Fruit fly (Drosophila melanogaster) whole organism, prepupa: ENCODE data around the gene frma.

Experiments used
- CG10631 ChIP-seq: fragments of 200-800 bp; sonication (Bioruptor generic); optimal IDR thresholded peaks from 2 replicates; lab custom pipeline; 2016; ENCODE audit warnings: missing biosample characterization, missing genetic modification characterization
- CG10669 ChIP-seq: fragments of 200-800 bp; sonication (Bioruptor generic); optimal IDR thresholded peaks from 3 replicates; lab custom pipeline; 2018; ENCODE audit warnings: missing biosample characterization, mild to moderate bottlenecking, missing genetic modification characterization, moderate library complexity
- CG11902 ChIP-seq: fragments of 200-800 bp; sonication (Bioruptor generic); optimal IDR thresholded peaks from 3 replicates; lab custom pipeline; 2016; ENCODE audit warnings: missing biosample characterization, missing genetic modification characterization
- CG15336 ChIP-seq: fragments of 200-800 bp; sonication (Bioruptor generic); IDR thresholded peaks from 2 replicates; pipeline ENCODE4 v1.3.6; 2022; ENCODE audit warnings: missing biosample characterization, missing genetic modification characterization
- CG16779 ChIP-seq: fragments of 200-800 bp; sonication (Bioruptor generic); optimal IDR thresholded peaks from 3 replicates; lab custom pipeline; 2017; ENCODE audit warnings: missing biosample characterization, mild to moderate bottlenecking, missing genetic modification characterization
- CG3032 ChIP-seq: fragments of 200-800 bp; optimal IDR thresholded peaks from 2 replicates; lab custom pipeline; 2019; ENCODE audit warnings: missing biosample characterization, mild to moderate bottlenecking, missing genetic modification characterization, moderate library complexity
- CG32006 ChIP-seq: fragments of 200-800 bp; sonication (Bioruptor generic); optimal IDR thresholded peaks from 3 replicates; lab custom pipeline; 2017; ENCODE audit warnings: missing biosample characterization, mild to moderate bottlenecking, missing genetic modification characterization
- CG3919 ChIP-seq: fragments of 200-800 bp; sonication (Bioruptor generic); optimal IDR thresholded peaks from 3 replicates; lab custom pipeline; 2016; ENCODE audit warnings: missing biosample characterization, missing genetic modification characterization
- CG6163 ChIP-seq: fragments of 200-800 bp; sonication (Bioruptor generic); IDR thresholded peaks from 3 replicates; pipeline ENCODE4 v1.3.6; 2022; ENCODE audit warnings: missing biosample characterization, missing genetic modification characterization
- CG6808 ChIP-seq: fragments of 200-800 bp; sonication (Bioruptor generic); optimal IDR thresholded peaks from 3 replicates; lab custom pipeline; 2017; ENCODE audit warnings: missing biosample characterization, missing genetic modification characterization, mild to moderate bottlenecking, moderate library complexity, missing genetic modification reagents
- CG6854 ChIP-seq: fragments of 200-800 bp; sonication (Bioruptor generic); optimal IDR thresholded peaks from 2 replicates; lab custom pipeline; 2017; ENCODE audit warnings: missing biosample characterization, mild to moderate bottlenecking, missing genetic modification characterization
- CG8119 ChIP-seq: fragments of 200-800 bp; sonication (Bioruptor generic); IDR thresholded peaks from 3 replicates; pipeline ENCODE4 v1.3.6; 2022; ENCODE audit warnings: missing biosample characterization, missing genetic modification characterization
- CG8319 ChIP-seq: fragments of 200-800 bp; sonication (Bioruptor generic); optimal IDR thresholded peaks from 3 replicates; lab custom pipeline; 2016; ENCODE audit warnings: missing biosample characterization, missing genetic modification characterization
- CG8632 ChIP-seq: fragments of 200-800 bp; sonication (Bioruptor generic); optimal IDR thresholded peaks from 3 replicates; lab custom pipeline; 2016; ENCODE audit warnings: missing biosample characterization, missing genetic modification characterization
- Eip75B ChIP-seq: fragments of 200-800 bp; sonication (Bioruptor generic); optimal IDR thresholded peaks from 3 replicates; lab custom pipeline; 2016; ENCODE audit warnings: missing biosample characterization, missing genetic modification characterization
- Eip78C ChIP-seq: fragments of 200-800 bp; sonication (Bioruptor generic); peaks from one replicate; lab custom pipeline; 2016; ENCODE audit warnings: missing biosample characterization, missing genetic modification characterization
- Eip93F ChIP-seq: fragments of 200-800 bp; sonication (Bioruptor generic); optimal IDR thresholded peaks from 2 replicates; lab custom pipeline; 2016; ENCODE audit warnings: missing biosample characterization, mild to moderate bottlenecking, missing genetic modification characterization
- Ets21C ChIP-seq: fragments of 200-800 bp; sonication (Bioruptor generic); optimal IDR thresholded peaks from 3 replicates; lab custom pipeline; 2016; ENCODE audit warnings: missing biosample characterization, missing genetic modification characterization
- Ets96B ChIP-seq: fragments of 200-800 bp; optimal IDR thresholded peaks from 2 replicates; lab custom pipeline; 2019; ENCODE audit warnings: missing biosample characterization, mild to moderate bottlenecking, missing genetic modification characterization, moderate library complexity
- Gug ChIP-seq: fragments of 200-800 bp; sonication (Bioruptor generic); IDR thresholded peaks from 2 replicates; pipeline ENCODE4 v1.3.6; 2022; ENCODE audit warnings: missing biosample characterization, missing genetic modification characterization
- Hr39 ChIP-seq: fragments of 200-800 bp; sonication (Bioruptor generic); optimal IDR thresholded peaks from 2 replicates; lab custom pipeline; 2016; ENCODE audit warnings: missing biosample characterization, missing genetic modification characterization
- Hr4 ChIP-seq: fragments of 200-800 bp; sonication (Bioruptor generic); optimal IDR thresholded peaks from 3 replicates; lab custom pipeline; 2016; ENCODE audit warnings: missing biosample characterization, missing genetic modification characterization
- Lpt ChIP-seq: fragments of 200-800 bp; sonication (Bioruptor generic); optimal IDR thresholded peaks from 3 replicates; lab custom pipeline; 2016; ENCODE audit warnings: missing biosample characterization, missing genetic modification characterization
- Met ChIP-seq: fragments of 200-800 bp; sonication (Bioruptor generic); optimal IDR thresholded peaks from 3 replicates; lab custom pipeline; 2016; ENCODE audit warnings: missing biosample characterization, missing genetic modification characterization
- OdsH ChIP-seq: fragments of 200-800 bp; sonication (Bioruptor generic); optimal IDR thresholded peaks from 3 replicates; lab custom pipeline; 2016; ENCODE audit warnings: missing biosample characterization, missing genetic modification characterization
- Smox ChIP-seq: fragments of 200-800 bp; sonication (Bioruptor generic); optimal IDR thresholded peaks from 3 replicates; lab custom pipeline; 2016; ENCODE audit warnings: missing biosample characterization, missing genetic modification characterization
- Sox102F ChIP-seq: fragments of 200-800 bp; sonication (Bioruptor generic); optimal IDR thresholded peaks from 2 replicates; lab custom pipeline; 2016; ENCODE audit warnings: missing biosample characterization, mild to moderate bottlenecking, missing genetic modification characterization
- Sox14 ChIP-seq: fragments of 200-800 bp; sonication (Bioruptor generic); optimal IDR thresholded peaks from 3 replicates; lab custom pipeline; 2016; ENCODE audit warnings: missing biosample characterization, missing genetic modification characterization
- Sox15 ChIP-seq: fragments of 200-800 bp; sonication (Bioruptor generic); optimal IDR thresholded peaks from 3 replicates; lab custom pipeline; 2016; ENCODE audit warnings: missing biosample characterization, missing genetic modification characterization
- achi ChIP-seq: fragments of 200-800 bp; sonication (Bioruptor generic); optimal IDR thresholded peaks from 3 replicates; lab custom pipeline; 2016; ENCODE audit warnings: missing biosample characterization, missing genetic modification characterization
- acj6 ChIP-seq: fragments of 200-800 bp; sonication (Bioruptor generic); optimal IDR thresholded peaks from 3 replicates; lab custom pipeline; 2016; ENCODE audit warnings: missing biosample characterization, missing genetic modification characterization
- cyc ChIP-seq: fragments of 200-800 bp; sonication (Bioruptor generic); optimal IDR thresholded peaks from 3 replicates; lab custom pipeline; 2016; ENCODE audit warnings: missing biosample characterization, missing genetic modification characterization
- dsx ChIP-seq: fragments of 200-800 bp; optimal IDR thresholded peaks from 3 replicates; lab custom pipeline; 2019; ENCODE audit warnings: missing biosample characterization, mild to moderate bottlenecking, missing genetic modification characterization, moderate library complexity; ENCODE audit not compliant: poor library complexity, severe bottlenecking
- eg ChIP-seq: fragments of 200-800 bp; sonication (Bioruptor generic); IDR thresholded peaks from 3 replicates; pipeline ENCODE4 v1.3.6; 2022; ENCODE audit warnings: missing biosample characterization, missing genetic modification characterization
- esn ChIP-seq: fragments of 200-800 bp; sonication (Bioruptor generic); optimal IDR thresholded peaks from 2 replicates; lab custom pipeline; 2016; ENCODE audit warnings: missing biosample characterization, mild to moderate bottlenecking, missing genetic modification characterization, moderate library complexity
- fd59A ChIP-seq: fragments of 200-800 bp; sonication (Bioruptor generic); optimal IDR thresholded peaks from 2 replicates; lab custom pipeline; 2017; ENCODE audit warnings: missing biosample characterization, mild to moderate bottlenecking, missing genetic modification characterization, missing genetic modification reagents
- fd85E ChIP-seq: fragments of 200-800 bp; sonication (Bioruptor generic); optimal IDR thresholded peaks from 3 replicates; lab custom pipeline; 2016; ENCODE audit warnings: missing biosample characterization, missing genetic modification characterization
- lz ChIP-seq: fragments of 200-800 bp; sonication (Bioruptor generic); optimal IDR thresholded peaks from 3 replicates; lab custom pipeline; 2016; ENCODE audit warnings: missing biosample characterization, missing genetic modification characterization
- net ChIP-seq: fragments of 200-800 bp; sonication (Bioruptor generic); optimal IDR thresholded peaks from 3 replicates; lab custom pipeline; 2016; ENCODE audit warnings: missing biosample characterization, missing genetic modification characterization
- pdm3 ChIP-seq: fragments of 200-800 bp; sonication (Bioruptor generic); optimal IDR thresholded peaks from 3 replicates; lab custom pipeline; 2016; ENCODE audit warnings: missing biosample characterization, missing genetic modification characterization
- salr ChIP-seq, 2 experiments: fragments of 200-800 bp; sonication (Bioruptor generic); optimal IDR thresholded peaks; 3 replicates each; lab custom pipeline; 2016 to 2018; ENCODE audit warnings: missing biosample characterization in 2 of 2, missing genetic modification characterization in 2 of 2, mild to moderate bottlenecking in 1 of 2
- spab ChIP-seq: fragments of 200-800 bp; sonication (Bioruptor generic); optimal IDR thresholded peaks from 2 replicates; lab custom pipeline; 2017; ENCODE audit warnings: missing biosample characterization, mild to moderate bottlenecking, missing genetic modification characterization, missing genetic modification reagents
- ss ChIP-seq, 2 experiments: fragments of 200-800 bp; sonication (Bioruptor generic); optimal IDR thresholded peaks; 2 replicates in 1 of 2; 3 replicates in 1 of 2; lab custom pipeline; 2017 to 2018; ENCODE audit warnings: mild to moderate bottlenecking in 2 of 2, missing biosample characterization in 2 of 2, missing genetic modification characterization in 2 of 2, moderate library complexity in 1 of 2
- svp ChIP-seq: fragments of 200-800 bp; sonication (Bioruptor generic); peaks from one replicate; lab custom pipeline; 2016; ENCODE audit warnings: missing biosample characterization, missing genetic modification characterization
- vri ChIP-seq: fragments of 200-800 bp; sonication (Bioruptor generic); optimal IDR thresholded peaks from 3 replicates; lab custom pipeline; 2016; ENCODE audit warnings: missing biosample characterization, mild to moderate bottlenecking, missing genetic modification characterization

frma gene

DNA sequence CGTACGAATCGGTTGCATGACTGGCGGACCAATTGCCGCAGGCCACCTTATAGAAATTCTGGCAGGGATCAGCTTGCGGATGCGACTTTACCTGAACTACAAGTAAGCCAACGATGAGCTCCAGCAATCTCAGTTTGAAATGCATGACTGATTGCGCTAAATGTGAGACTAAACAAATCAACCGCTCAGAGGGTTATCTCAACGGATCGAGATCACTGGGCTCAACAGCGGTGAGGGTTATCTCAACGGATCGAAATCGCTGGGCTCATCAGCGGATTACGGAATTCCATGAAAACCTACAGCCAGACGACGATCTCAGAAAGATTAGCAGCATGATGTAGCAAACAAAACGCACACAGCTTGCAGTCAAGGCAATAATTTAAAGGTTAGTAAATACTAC lies at the start of gene frma:
Gene frma, minus strand, starts transcription at position 152 of the 400 bp plus-strand sequence.
- TF ChIP-seq svp (GFP tag; lab: Kevin White, UChicago): peak; percentile 91
- TF ChIP-seq Ets21C (GFP tag; lab: Kevin White, UChicago): no peak
- TF ChIP-seq cyc (GFP tag; lab: Kevin White, UChicago): no peak

DNA sequence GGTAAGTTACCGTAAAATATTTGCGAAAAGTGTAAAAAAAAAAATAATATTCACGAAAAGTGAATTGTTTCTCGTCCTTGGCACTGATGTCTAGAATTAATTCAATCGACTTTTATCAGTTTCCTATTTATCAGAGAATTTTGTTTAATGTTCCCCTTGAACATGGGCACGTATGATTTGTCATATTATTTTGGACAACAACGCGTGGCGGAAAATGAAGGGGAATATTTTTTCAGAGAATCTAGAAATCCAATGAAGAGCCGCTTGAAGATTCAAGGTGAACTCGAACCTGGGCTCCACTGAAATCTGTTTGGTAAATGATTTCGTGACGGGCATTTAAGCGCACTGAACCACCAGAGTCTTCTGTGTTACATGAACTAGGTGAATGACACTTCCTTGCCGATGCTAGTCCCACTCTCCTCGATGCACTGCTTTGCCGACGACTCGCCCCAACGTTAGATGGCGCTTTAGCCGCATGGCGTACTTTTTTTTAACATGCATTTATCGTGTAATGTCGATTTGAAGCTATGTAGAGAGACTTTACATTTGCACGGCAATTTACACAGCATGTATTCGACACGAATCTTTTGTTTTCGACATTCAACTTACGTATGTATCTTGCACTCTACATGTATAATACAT lies 28.5 kb upstream of the frma start:
- TF ChIP-seq Eip93F (no peak), pdm3 (GFP tag; lab: Kevin White, UChicago) (no peak), salr (GFP tag; optimal IDR thresholded peaks at IDR 0.05; lab: Kevin White, UChicago) (no peak), vri (GFP tag; lab: Kevin White, UChicago) (no peak), CG8119 (GFP tag; lab: Robert Waterston, UW) (no peak), Ets96B (tag; lab: Kevin White, UChicago) (no peak), achi (GFP tag; lab: Kevin White, UChicago) (no peak), CG6854 (GFP tag; lab: Kevin White, UChicago) (no peak), CG8632 (no peak), svp (GFP tag; lab: Kevin White, UChicago) (peak; percentile 71), CG15336 (GFP tag; lab: Robert Waterston, UW) (peak; percentile 32; the same call in 1 of the 2 replicates), CG8319 (GFP tag; lab: Kevin White, UChicago) (no peak), Ets21C (GFP tag; lab: Kevin White, UChicago) (no peak), CG10631 (GFP tag; lab: Kevin White, UChicago) (no peak), acj6 (GFP tag; lab: Kevin White, UChicago) (no peak), net (GFP tag; lab: Kevin White, UChicago) (no peak), eg (GFP tag; lab: Robert Waterston, UW) (no peak), Lpt (GFP tag; lab: Kevin White, UChicago) (no peak), Gug (no peak), esn (GFP tag; lab: Kevin White, UChicago) (peak; percentile 12), ss (GFP tag; optimal IDR thresholded peaks at IDR 0.05; lab: Kevin White, UChicago) (no peak), CG16779 (no peak), Met (no peak), CG3032 (tag; lab: Kevin White, UChicago) (no peak), Sox15 (GFP tag; lab: Kevin White, UChicago) (no peak), dsx (no peak), Eip75B (GFP tag; lab: Kevin White, UChicago) (no peak), CG10669 (GFP tag; lab: Kevin White, UChicago) (no peak), Hr4 (GFP tag; lab: Kevin White, UChicago) (no peak), Eip78C (peak; percentile 43), lz (GFP tag; lab: Kevin White, UChicago) (no peak), Sox102F (no peak), fd85E (GFP tag; lab: Kevin White, UChicago) (no peak), spab (GFP tag; lab: Kevin White, UChicago) (no peak), Hr39 (GFP tag; lab: Kevin White, UChicago) (no peak), fd59A (GFP tag; lab: Kevin White, UChicago) (no peak), CG6808 (GFP tag; lab: Kevin White, UChicago) (no peak), CG6163 (GFP tag; lab: Robert Waterston, UW) (no peak), Sox14 (GFP tag; lab: Kevin White, UChicago) (no peak), CG11902 (no peak), Smox (GFP tag; lab: Kevin White, UChicago) (no peak), OdsH (GFP tag; lab: Kevin White, UChicago) (no peak), CG3919 (GFP tag; lab: Kevin White, UChicago) (peak; percentile 21), CG32006 (no peak)
